Fruit fly (Drosophila melanogaster) S2 (cell line): ENCODE measurements around the gene CG14507.

Experiments used
- CG8478 ChIP-seq: fragments of >200 bp; optimal IDR thresholded peaks from 2 replicates; lab custom pipeline; 2018
- CTCF ChIP-seq, 2 experiments: fragments of >200 bp; optimal IDR thresholded peaks; 2 replicates each; lab custom pipeline; 2018

Gene CG14507

DNA sequence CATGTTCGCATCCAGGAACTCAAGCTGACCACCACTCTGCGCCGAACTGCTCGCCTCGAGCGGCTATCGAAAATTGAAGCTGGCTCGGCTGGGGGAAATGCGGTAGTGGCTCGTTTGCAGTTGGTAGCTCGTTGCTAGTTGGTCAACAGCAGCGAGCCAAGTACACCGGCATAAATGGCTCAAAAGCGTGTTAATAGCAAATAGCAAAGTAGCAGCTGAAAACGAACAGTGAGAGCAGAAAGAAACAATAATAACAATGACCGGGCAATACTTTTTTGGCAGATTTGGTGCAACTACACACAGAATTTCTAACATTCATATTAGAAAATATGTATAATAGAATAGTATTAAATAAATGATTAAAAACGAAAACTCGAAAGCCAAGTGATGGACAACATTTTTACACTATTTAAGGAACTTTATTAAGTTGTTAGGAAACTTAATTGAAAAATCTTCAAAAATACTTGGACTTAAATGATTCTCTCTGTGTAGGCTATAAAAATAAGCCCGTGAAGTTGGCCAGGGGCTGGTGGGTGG lies at the start of gene CG14507:
Gene CG14507 (minus strand): TSS at position 51 of the 537 bp plus-strand sequence.
- TF ChIP-seq CTCF (optimal IDR thresholded peaks at IDR 0.05; lab: Kevin White, UChicago) = no peak
- TF ChIP-seq CG8478 = no peak

- no peak for TF ChIP-seq CTCF (optimal IDR thresholded peaks at IDR 0.05; lab: Kevin White, UChicago)
- no peak for TF ChIP-seq CG8478
Measured at dm6 chr3R:29277009-29277408, 49.5 kb upstream of the CG14507 start.

DNA sequence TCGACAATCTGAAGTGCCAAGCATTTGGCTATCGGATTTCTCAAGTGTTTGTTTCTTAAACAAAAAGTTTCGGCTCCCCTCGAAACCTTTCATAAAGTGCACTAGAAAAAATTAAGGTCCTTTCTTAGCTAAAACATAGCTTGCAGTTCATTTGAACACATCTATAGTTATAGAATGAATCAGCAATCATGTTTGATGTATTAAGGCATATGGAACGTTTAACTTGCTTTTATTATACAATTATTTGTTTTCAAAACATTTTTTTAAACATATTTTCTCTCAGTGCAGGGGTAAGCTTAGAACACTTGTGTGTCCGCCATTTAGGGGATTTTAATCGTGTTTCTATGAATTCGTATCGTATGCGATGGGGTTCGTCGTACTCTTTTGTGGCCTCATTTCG lies 47.1 kb upstream of the CG14507 start:
- TF ChIP-seq CTCF (optimal IDR thresholded peaks at IDR 0.05; lab: Kevin White, UChicago) (no peak), CG8478 (no peak)

dm6 chr3R:29273029-29273428 lies 45.5 kb upstream of the CG14507 start:
- TF ChIP-seq CTCF (optimal IDR thresholded peaks at IDR 0.05; lab: Kevin White, UChicago) (no peak), CG8478 (no peak)

- no peak for TF ChIP-seq CG8478
- TF ChIP-seq CTCF (optimal IDR thresholded peaks at IDR 0.05; lab: Kevin White, UChicago) = no peak
Measured at dm6 chr3R:29269204-29269603, 41.7 kb upstream of the CG14507 start.

DNA sequence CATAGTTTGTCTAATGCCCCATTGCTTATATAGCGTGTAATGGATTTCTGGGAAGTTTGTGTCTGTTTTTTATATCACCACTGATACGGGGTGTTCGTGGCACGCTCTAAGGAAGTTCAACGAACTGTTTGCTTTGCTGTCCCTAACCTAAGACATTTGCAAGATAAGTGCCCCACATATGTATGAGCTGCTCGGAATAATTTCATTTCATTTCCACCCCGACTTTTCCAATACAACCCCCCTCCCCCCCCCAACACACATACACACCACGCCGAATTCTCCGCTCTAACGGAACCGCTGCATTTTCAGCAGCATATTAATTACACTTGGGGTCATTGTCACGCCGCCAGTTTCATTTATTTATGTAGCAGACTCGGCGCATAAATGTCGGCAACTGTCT lies 40.5 kb upstream of the CG14507 start:
- TF ChIP-seq CG8478 (no peak), CTCF (optimal IDR thresholded peaks at IDR 0.05; lab: Kevin White, UChicago) (no peak)

- no peak for TF ChIP-seq CG8478
- TF ChIP-seq CTCF (optimal IDR thresholded peaks at IDR 0.05; lab: Kevin White, UChicago) = no peak
Measured at dm6 chr3R:29266607-29267006, 39.1 kb upstream of the CG14507 start.

DNA sequence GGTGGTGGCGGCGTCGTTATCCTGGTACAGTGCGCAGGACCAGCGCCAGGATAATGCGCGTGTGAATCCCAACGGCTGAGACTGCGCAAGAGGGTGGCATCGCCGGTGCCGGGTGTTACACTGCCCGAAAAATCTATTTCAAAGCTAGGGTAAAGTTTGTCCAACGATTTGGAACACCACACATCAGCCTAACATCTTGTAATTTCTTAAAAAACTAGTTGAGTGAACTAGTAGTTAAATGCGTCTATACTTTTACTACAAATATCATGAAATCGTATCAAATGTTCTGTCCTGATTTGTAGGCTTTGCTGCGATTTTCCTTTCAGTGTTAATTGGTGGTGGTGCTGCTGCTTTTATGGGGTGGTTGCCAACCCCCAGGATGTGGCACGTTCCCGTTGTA lies 37.5 kb upstream of the CG14507 start:
- TF ChIP-seq CTCF (optimal IDR thresholded peaks at IDR 0.05; lab: Kevin White, UChicago) = no peak
- TF ChIP-seq CG8478 = no peak

DNA sequence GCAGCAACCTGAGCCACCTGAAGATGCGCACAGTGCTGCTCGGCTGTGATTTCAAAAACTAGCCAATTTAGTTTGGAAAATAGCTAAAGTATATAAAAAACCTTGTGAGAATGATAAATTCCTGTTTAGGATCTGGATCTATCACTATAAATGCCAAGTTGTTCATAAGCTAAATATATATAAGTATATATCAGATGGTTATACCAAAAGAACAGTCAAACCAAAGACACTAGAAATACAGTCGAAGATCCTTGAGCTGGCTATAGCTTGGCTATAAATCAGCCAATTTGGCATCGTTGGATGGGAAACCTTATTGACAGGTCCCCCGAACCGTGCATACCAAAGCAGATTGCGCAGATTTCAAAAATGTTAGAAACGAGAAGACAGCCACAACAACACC lies 35.7 kb upstream of the CG14507 start:
- TF ChIP-seq CTCF (optimal IDR thresholded peaks at IDR 0.05; lab: Kevin White, UChicago) = no peak
- no peak for TF ChIP-seq CG8478

- TF ChIP-seq CG8478 (no peak), CTCF (optimal IDR thresholded peaks at IDR 0.05; lab: Kevin White, UChicago) (no peak)
Measured at dm6 chr3R:29262481-29262880, 35.0 kb upstream of the CG14507 start.

dm6 chr3R:29259466-29260132 lies 32.1 kb upstream of the CG14507 start:
- no peak for TF ChIP-seq CTCF (optimal IDR thresholded peaks at IDR 0.05; lab: Kevin White, UChicago)
- TF ChIP-seq CG8478 = no peak

- TF ChIP-seq CG8478 = no peak
Measured at dm6 chr3R:29257890-29258691, 30.6 kb upstream of the CG14507 start.

DNA sequence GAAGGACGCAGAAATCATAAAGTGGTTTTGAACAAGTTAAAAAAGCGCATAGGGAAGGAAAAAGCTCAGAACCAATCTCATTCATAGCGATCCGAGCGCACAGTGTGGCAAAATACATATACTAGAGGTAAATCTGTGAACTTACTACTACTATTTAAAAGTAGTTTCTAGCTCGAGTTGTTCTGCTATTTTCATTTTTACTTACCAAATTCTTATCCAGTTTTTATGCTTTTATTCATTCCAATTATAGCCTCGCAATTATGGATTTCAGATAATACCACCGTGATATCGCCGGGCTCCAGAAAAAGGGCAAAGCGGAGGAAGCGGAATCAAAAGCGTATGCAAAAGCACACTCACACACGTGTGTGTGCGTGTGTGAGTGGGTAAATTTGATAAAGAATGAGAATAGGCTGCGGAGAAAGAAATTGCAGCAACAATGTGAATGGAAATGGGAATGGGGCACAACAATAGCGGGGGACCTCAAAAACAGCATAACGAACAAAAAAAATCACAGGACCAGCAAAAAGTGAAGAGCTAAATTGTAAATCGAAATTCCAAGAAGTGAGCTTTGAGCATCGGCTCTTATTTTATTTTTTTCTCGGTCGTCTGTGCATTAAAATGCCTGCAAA lies 29.4 kb upstream of the CG14507 start:
- TF ChIP-seq CTCF (optimal IDR thresholded peaks at IDR 0.05; lab: Kevin White, UChicago) = no peak
- no peak for TF ChIP-seq CG8478

DNA sequence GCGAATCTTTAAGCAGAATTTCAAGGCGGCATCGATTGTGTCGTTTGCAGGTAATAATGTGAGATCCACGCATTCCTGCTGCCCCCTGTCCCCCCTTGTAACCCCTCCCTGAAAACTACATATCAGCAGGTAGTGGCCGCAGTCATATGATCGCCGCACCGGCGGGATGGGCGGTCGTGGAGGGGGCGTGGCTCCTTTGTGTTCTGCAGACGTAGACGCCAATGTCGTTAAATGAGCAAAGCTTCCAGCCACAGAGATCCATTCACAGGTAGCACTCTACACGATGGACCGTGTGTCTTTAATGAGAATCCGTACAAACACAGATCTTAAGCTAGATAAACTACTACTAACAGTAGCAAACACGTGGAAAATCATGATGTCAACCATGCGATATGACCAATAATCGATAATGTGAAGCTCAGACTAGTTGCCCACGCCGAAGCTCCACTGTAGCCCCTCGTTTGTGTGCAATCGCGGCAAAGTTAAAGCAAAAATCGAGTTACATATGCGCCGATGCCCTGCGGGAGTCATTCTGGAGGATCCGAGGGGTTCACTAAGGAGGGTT lies 28.5 kb upstream of the CG14507 start, which contains the start of gene CG45544:
Gene CG45544 (plus strand): TSS at position 523 of the 565 bp plus-strand sequence.
- no peak for TF ChIP-seq CG8478
- TF ChIP-seq CTCF (optimal IDR thresholded peaks at IDR 0.05; lab: Kevin White, UChicago) = no peak

- TF ChIP-seq CG8478 (peak; percentile 8), CTCF (optimal IDR thresholded peaks at IDR 0.05; lab: Kevin White, UChicago) (no peak)
Measured at dm6 chr3R:29255166-29255962, 27.8 kb upstream of the CG14507 start, which contains the start of gene stg. TSS of gene stg (minus strand) at chr3R:29255800.
